Fruit fly (Drosophila melanogaster): ENCODE data around the gene CG12054.

DNA sequence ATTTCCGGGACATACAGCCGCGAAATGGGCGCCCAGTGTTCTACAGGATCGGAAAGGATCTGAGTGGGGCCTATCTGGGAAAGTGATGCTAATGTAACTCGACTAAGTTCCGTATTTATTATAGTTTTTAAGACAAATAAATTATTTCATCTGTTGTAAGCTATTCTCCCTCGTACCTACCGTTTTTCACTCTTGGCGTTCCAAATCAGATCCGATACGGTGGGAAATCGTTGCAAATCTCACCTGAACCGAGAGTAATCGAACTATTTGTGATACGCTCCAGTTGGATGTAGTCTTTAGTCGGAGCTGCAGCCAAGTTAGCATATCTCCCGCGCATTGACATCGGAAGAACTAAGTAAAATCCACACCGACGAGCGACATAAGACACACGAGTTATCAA is 39.4 kb downstream of the CG12054 start, which contains the start of gene CAH16:
- no peak for TF ChIP-seq Clk (GFP tag; optimal IDR thresholded peaks at IDR 0.05)
- TF ChIP-seq toe (GFP tag; optimal IDR thresholded peaks at IDR 0.05), result no peak
- TF ChIP-seq Hr96 (GFP tag; optimal IDR thresholded peaks at IDR 0.05), result no peak
- TF ChIP-seq CG11617 (GFP tag; optimal IDR thresholded peaks at IDR 0.05), result no peak
- no peak for TF ChIP-seq CG14711 (tag; optimal IDR thresholded peaks at IDR 0.05)
- no peak for TF ChIP-seq kay (GFP tag; ENCODE audit: borderline replicate concordance)
- TF ChIP-seq pad (GFP tag; optimal IDR thresholded peaks at IDR 0.05), result no peak
- no peak for TF ChIP-seq cic (GFP tag; optimal IDR thresholded peaks at IDR 0.05)
- TF ChIP-seq ovo (GFP tag; optimal IDR thresholded peaks at IDR 0.05), result no peak
- TF ChIP-seq CG7045 (GFP tag; optimal IDR thresholded peaks at IDR 0.05), result no peak
- TF ChIP-seq CG12768 (GFP tag; optimal IDR thresholded peaks at IDR 0.05), result no peak
- no peak for TF ChIP-seq CG7101 (tag; optimal IDR thresholded peaks at IDR 0.05)

All from whole organism, adult.